Worm (Caenorhabditis elegans) whole organism, young adult: ENCODE results near the gene F25E5.8.
A peak's percentile ranks its signal among the peaks of the same experiment; 100 is the strongest.

Experiments used
- C17E4.6 ChIP-seq: fragments of 200-800 bp; sonication (Bioruptor generic); IDR thresholded peaks from 2 replicates; pipeline ENCODE4 v1.3.6; 2022; ENCODE audit warnings: missing genetic modification reagents, missing genetic modification characterization, missing compliant biosample characterization
- F33H1.4 ChIP-seq: fragments of 200-800 bp; sonication (Bioruptor generic); IDR thresholded peaks from 2 replicates; pipeline ENCODE4 v1.3.6; 2022; ENCODE audit warnings: missing genetic modification reagents, missing genetic modification characterization, missing compliant biosample characterization
- F37B4.10 ChIP-seq: fragments of 200-800 bp; sonication (Bioruptor generic); IDR thresholded peaks from 2 replicates; pipeline ENCODE4 v1.3.6; 2022; ENCODE audit warnings: missing genetic modification characterization, missing compliant biosample characterization
- F49E8.2 ChIP-seq: sonication (generic microtip); optimal IDR thresholded peaks from 3 replicates; lab custom pipeline; 2017; ENCODE audit warnings: missing genetic modification characterization, mild to moderate bottlenecking, missing compliant biosample characterization, antibody characterized with exemption, moderate library complexity; ENCODE audit not compliant: insufficient read depth
- F55B11.4 ChIP-seq: sonication (generic microtip); optimal IDR thresholded peaks from 2 replicates; lab custom pipeline; 2016; ENCODE audit warnings: missing compliant biosample characterization, missing genetic modification characterization, borderline replicate concordance; ENCODE audit not compliant: insufficient read depth
- F57C9.4 ChIP-seq: sonication (generic microtip); optimal IDR thresholded peaks from 2 replicates; lab custom pipeline; 2017; ENCODE audit warnings: mild to moderate bottlenecking, missing genetic modification characterization, missing compliant biosample characterization
- K11D2.4 ChIP-seq: fragments of 200-800 bp; sonication (Bioruptor generic); IDR thresholded peaks from 2 replicates; pipeline ENCODE4 v1.3.6; 2022; ENCODE audit warnings: missing genetic modification reagents, missing genetic modification characterization, missing compliant biosample characterization
- K12H6.12 ChIP-seq: fragments of 200-800 bp; sonication (Bioruptor generic); optimal IDR thresholded peaks from 2 replicates; lab custom pipeline; 2018; ENCODE audit warnings: mild to moderate bottlenecking, missing genetic modification characterization, missing compliant biosample characterization
- Y53F4B.3 ChIP-seq: fragments of 200-800 bp; sonication (Bioruptor generic); IDR thresholded peaks from 2 replicates; pipeline ENCODE4 v1.3.6; 2022; ENCODE audit warnings: missing genetic modification reagents, missing genetic modification characterization, missing compliant biosample characterization
- Y56A3A.18 ChIP-seq: fragments of 200-800 bp; sonication (Bioruptor generic); IDR thresholded peaks from 2 replicates; pipeline ENCODE4 v1.3.6; 2022; ENCODE audit warnings: missing genetic modification reagents, missing genetic modification characterization, missing compliant biosample characterization
- Y67H2A.10 ChIP-seq: fragments of 200-800 bp; sonication (Bioruptor generic); conservative IDR thresholded peaks from 2 replicates; pipeline ENCODE4 v1.3.6; 2022; ENCODE audit warnings: missing genetic modification reagents, missing genetic modification characterization, missing compliant biosample characterization
- ZK185.1 ChIP-seq: sonication (generic microtip); optimal IDR thresholded peaks from 2 replicates; lab custom pipeline; 2016; ENCODE audit warnings: mild to moderate bottlenecking, missing genetic modification characterization, missing compliant biosample characterization; ENCODE audit not compliant: poor library complexity, severe bottlenecking
- akir-1 ChIP-seq: fragments of 200-800 bp; sonication (Bioruptor generic); optimal IDR thresholded peaks from 2 replicates; lab custom pipeline; 2018; ENCODE audit warnings: mild to moderate bottlenecking, missing genetic modification characterization, moderate library complexity, missing compliant biosample characterization
- athp-1 ChIP-seq: sonication (generic microtip); optimal IDR thresholded peaks from 2 replicates; lab custom pipeline; 2017; ENCODE audit warnings: mild to moderate bottlenecking, missing genetic modification characterization, missing compliant biosample characterization
- attf-3 ChIP-seq: fragments of 200-800 bp; sonication (Bioruptor generic); conservative IDR thresholded peaks from 2 replicates; pipeline ENCODE4 v1.3.6; 2022; ENCODE audit warnings: missing genetic modification reagents, missing genetic modification characterization, missing compliant biosample characterization
- attf-5 ChIP-seq: fragments of 200-800 bp; sonication (Bioruptor generic); optimal IDR thresholded peaks from 2 replicates; lab custom pipeline; 2018; ENCODE audit warnings: mild to moderate bottlenecking, missing genetic modification characterization, missing compliant biosample characterization
- cebp-1 ChIP-seq, 2 experiments: fragments of 200-800 bp in 1 of 2; sonication (Bioruptor generic) in 1 of 2; sonication (generic microtip) in 1 of 2; IDR thresholded peaks in 1 of 2; optimal IDR thresholded peaks in 1 of 2; 2 replicates each; pipeline versions ENCODE4 v1.3.6 to Lab custom; 2017 to 2022; ENCODE audit warnings: missing compliant biosample characterization in 2 of 2, missing genetic modification characterization in 2 of 2, mild to moderate bottlenecking in 1 of 2, missing genetic modification reagents in 1 of 2, moderate library complexity in 1 of 2
- cebp-2 ChIP-seq: fragments of 200-800 bp; sonication (Bioruptor generic); IDR thresholded peaks from 2 replicates; pipeline ENCODE4 v1.3.6; 2022; ENCODE audit warnings: missing genetic modification characterization, missing compliant biosample characterization
- ceh-100 ChIP-seq: fragments of 200-800 bp; sonication (Bioruptor generic); IDR thresholded peaks from 2 replicates; pipeline ENCODE4 v1.3.6; 2022; ENCODE audit warnings: missing genetic modification reagents, missing genetic modification characterization, missing compliant biosample characterization
- ceh-91 ChIP-seq: fragments of 200-800 bp; sonication (Bioruptor generic); IDR thresholded peaks from 2 replicates; pipeline ENCODE4 v1.3.6; 2022; ENCODE audit warnings: missing genetic modification reagents, missing genetic modification characterization, missing compliant biosample characterization
- efl-1 ChIP-seq: fragments of 150-350 bp; optimal IDR thresholded peaks from 2 replicates; lab custom pipeline; 2014; ENCODE audit warnings: missing biosample characterization, missing genetic modification reagents, missing genetic modification characterization
- egl-18 ChIP-seq: fragments of 200-800 bp; sonication (Bioruptor generic); IDR thresholded peaks from 2 replicates; pipeline ENCODE4 v1.3.6; 2022; ENCODE audit warnings: missing genetic modification reagents, missing genetic modification characterization, missing compliant biosample characterization
- egrh-3 ChIP-seq: fragments of 200-800 bp; sonication (Bioruptor generic); IDR thresholded peaks from 2 replicates; pipeline ENCODE4 v1.3.6; 2022; ENCODE audit warnings: missing genetic modification reagents, missing genetic modification characterization, missing compliant biosample characterization
- hlh-12 ChIP-seq: sonication (generic microtip); optimal IDR thresholded peaks from 2 replicates; lab custom pipeline; 2016; ENCODE audit warnings: missing genetic modification characterization, missing compliant biosample characterization
- hlh-26 ChIP-seq: fragments of 200-800 bp; sonication (Bioruptor generic); conservative IDR thresholded peaks from 2 replicates; pipeline ENCODE4 v1.3.6; 2022; ENCODE audit warnings: missing genetic modification reagents, missing genetic modification characterization, missing compliant biosample characterization
- hmg-1.2 ChIP-seq: fragments of 200-800 bp; sonication (Bioruptor generic); IDR thresholded peaks from 2 replicates; pipeline ENCODE4 v1.3.6; 2022; ENCODE audit warnings: missing genetic modification reagents, missing genetic modification characterization, missing compliant biosample characterization
- hmg-20 ChIP-seq: fragments of 200-800 bp; sonication (Bioruptor generic); IDR thresholded peaks from 2 replicates; pipeline ENCODE4 v1.3.6; 2022; ENCODE audit warnings: missing genetic modification reagents, missing genetic modification characterization, missing compliant biosample characterization
- let-607 ChIP-seq, 2 experiments: fragments of 200-800 bp in 1 of 2; sonication (Bioruptor generic) in 1 of 2; sonication (generic microtip) in 1 of 2; optimal IDR thresholded peaks; 2 replicates each; lab custom pipeline; 2016 to 2018; ENCODE audit warnings: mild to moderate bottlenecking in 2 of 2, missing compliant biosample characterization in 2 of 2, missing genetic modification characterization in 2 of 2, moderate library complexity in 2 of 2, missing genotype in 1 of 2
- madf-6 ChIP-seq: fragments of 200-800 bp; sonication (Bioruptor generic); IDR thresholded peaks from 2 replicates; pipeline ENCODE4 v1.3.6; 2022; ENCODE audit warnings: missing genetic modification reagents, missing genetic modification characterization, missing compliant biosample characterization
- madf-8 ChIP-seq: fragments of 200-800 bp; sonication (Bioruptor generic); conservative IDR thresholded peaks from 2 replicates; pipeline ENCODE4 v1.3.6; 2022; ENCODE audit warnings: missing genetic modification reagents, missing genetic modification characterization, missing compliant biosample characterization
- mel-28 ChIP-seq: sonication (generic microtip); optimal IDR thresholded peaks from 2 replicates; lab custom pipeline; 2016; ENCODE audit warnings: borderline replicate concordance, mild to moderate bottlenecking, missing genetic modification characterization, missing compliant biosample characterization
- nfya-1 ChIP-seq: sonication (generic microtip); optimal IDR thresholded peaks from 2 replicates; lab custom pipeline; 2017; ENCODE audit warnings: antibody characterized with exemption, missing compliant biosample characterization, missing genetic modification characterization, borderline replicate concordance; ENCODE audit not compliant: insufficient read depth
- nhr-80 ChIP-seq: sonication (generic microtip); optimal IDR thresholded peaks from 2 replicates; lab custom pipeline; 2016; ENCODE audit warnings: missing genetic modification characterization, missing compliant biosample characterization
- rcor-1 ChIP-seq: fragments of 200-800 bp; sonication (Bioruptor generic); IDR thresholded peaks from 2 replicates; pipeline ENCODE4 v1.3.6; 2022; ENCODE audit warnings: missing genetic modification reagents, missing genetic modification characterization, missing compliant biosample characterization
- repo-1 ChIP-seq: sonication (generic microtip); optimal IDR thresholded peaks from 2 replicates; lab custom pipeline; 2017; ENCODE audit warnings: mild to moderate bottlenecking, missing genetic modification characterization, missing compliant biosample characterization
- snpc-4 ChIP-seq, 5 experiments: fragments of 150-350 bp in 1 of 5; sonication (generic microtip) in 4 of 5; optimal IDR thresholded peaks; 2 replicates each; lab custom pipeline; 2014 to 2018; ENCODE audit warnings: missing genetic modification characterization in 5 of 5, missing biosample characterization in 3 of 5, antibody characterized with exemption in 2 of 5, mild to moderate bottlenecking in 2 of 5, missing compliant biosample characterization in 2 of 5, missing genotype in 2 of 5, moderate library complexity in 2 of 5, missing genetic modification reagents in 1 of 5
- tbp1 ChIP-seq: fragments of 200-800 bp; sonication (Bioruptor generic); optimal IDR thresholded peaks from 2 replicates; lab custom pipeline; 2018; ENCODE audit warnings: mild to moderate bottlenecking, missing genetic modification characterization, missing compliant biosample characterization
- tbx-9 ChIP-seq: sonication (generic microtip); optimal IDR thresholded peaks from 2 replicates; lab custom pipeline; 2016; ENCODE audit warnings: borderline replicate concordance, missing genetic modification characterization, inconsistent platforms, missing compliant biosample characterization
- tlf-1 ChIP-seq: fragments of 200-800 bp; sonication (Bioruptor generic); optimal IDR thresholded peaks from 2 replicates; lab custom pipeline; 2018; ENCODE audit warnings: mild to moderate bottlenecking, missing genetic modification characterization, missing compliant biosample characterization
- unc-130 ChIP-seq: sonication (generic microtip); optimal IDR thresholded peaks from 2 replicates; lab custom pipeline; 2016; ENCODE audit warnings: missing genetic modification reagents, missing genetic modification characterization, missing compliant biosample characterization
- ztf-18 ChIP-seq: sonication (generic microtip); optimal IDR thresholded peaks from 2 replicates; lab custom pipeline; 2016; ENCODE audit warnings: missing genotype, mild to moderate bottlenecking, missing genetic modification characterization, missing compliant biosample characterization

Gene F25E5.8

DNA sequence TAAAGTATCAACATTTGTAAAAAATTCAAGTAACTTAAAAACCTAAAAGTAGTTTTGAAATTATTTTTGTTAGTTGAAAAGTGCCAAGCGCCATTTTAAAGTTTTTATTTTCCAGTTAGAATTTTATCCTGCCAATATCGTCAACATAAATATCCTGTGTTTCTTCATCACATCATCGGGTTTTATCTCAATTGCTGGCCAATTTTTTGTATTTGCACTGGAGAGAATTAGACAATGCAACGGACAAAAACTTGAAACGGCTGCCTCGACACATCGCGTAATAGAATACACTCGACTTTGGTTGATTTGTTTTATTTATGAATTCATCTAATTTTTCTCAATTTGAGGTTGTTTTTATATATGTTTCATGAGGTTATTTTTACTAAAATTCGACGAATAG, 19.3 kb downstream of the F25E5.8 start, which contains the start of gene F25E5.2:
F25E5.2 (plus strand) TSS at position 301 of the 400 bp plus-strand sequence.
- TF ChIP-seq Y53F4B.3 (GFP tag; lab: Robert Waterston, UW), result no peak
- no peak for TF ChIP-seq unc-130 (GFP tag; lab: Kevin White, UChicago)

DNA sequence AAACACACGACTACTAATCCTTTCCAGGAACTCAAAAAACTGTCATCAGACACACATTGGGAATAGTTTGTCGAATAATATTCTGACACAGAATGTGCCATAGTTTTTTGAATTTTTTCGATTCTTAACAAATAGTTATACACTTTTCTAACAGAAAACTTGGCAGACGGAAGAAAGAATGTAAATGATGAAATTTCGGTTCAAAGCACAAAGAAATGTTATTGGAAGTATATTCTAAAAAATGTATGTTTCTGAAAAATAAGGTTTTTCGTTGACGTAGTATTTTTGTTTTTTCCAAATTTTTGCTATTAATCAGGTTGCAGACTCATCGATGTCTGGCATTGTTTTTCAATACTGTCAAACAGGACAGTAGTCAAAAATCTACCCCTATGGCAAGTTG, 25.2 kb downstream of the F25E5.8 start, which contains the start of gene srh-92:
srh-92 (minus strand) TSS at position 101 of the 400 bp plus-strand sequence.
- TF ChIP-seq attf-5 (GFP tag; lab: Kevin White, UChicago), result no peak
- no peak for TF ChIP-seq K11D2.4 (GFP tag; lab: Robert Waterston, UW)
- TF ChIP-seq tbx-9, result no peak
- no peak for TF ChIP-seq F33H1.4 (GFP tag; lab: Robert Waterston, UW)
- TF ChIP-seq Y67H2A.10 (GFP tag; lab: Robert Waterston, UW), result no peak
- no peak for TF ChIP-seq akir-1 (GFP tag; lab: Kevin White, UChicago)
- no peak for TF ChIP-seq madf-8 (GFP tag; lab: Robert Waterston, UW)
- no peak for TF ChIP-seq C17E4.6 (GFP tag; lab: Robert Waterston, UW)
- no peak for TF ChIP-seq nfya-1
- TF ChIP-seq, all 124 proteins: peak for 0

ce11 chrV:7464696-7465095, 29.0 kb downstream of the F25E5.8 start, which contains the start of gene srh-89:
TSS of gene srh-89 (minus strand) at chrV:7464796.
- TF ChIP-seq let-607 (tag; optimal IDR thresholded peaks at IDR 0.05; lab: Kevin White, UChicago), result no peak
- no peak for TF ChIP-seq ceh-91
- no peak for TF ChIP-seq tbp1
- TF ChIP-seq rcor-1 (GFP tag; lab: Robert Waterston, UW), result no peak
- TF ChIP-seq hlh-12 (tag; lab: Kevin White, UChicago), result no peak
- no peak for TF ChIP-seq F57C9.4 (tag; lab: Kevin White, UChicago)
- TF ChIP-seq cebp-2 (GFP tag; lab: Robert Waterston, UW), result no peak
- TF ChIP-seq madf-6 (GFP tag; lab: Robert Waterston, UW), result no peak
- TF ChIP-seq, all 124 proteins: peak for 0

- no peak for TF ChIP-seq tlf-1
- no peak for TF ChIP-seq Y56A3A.18 (GFP tag; lab: Robert Waterston, UW)
- peak; percentile 67 for TF ChIP-seq efl-1 (GFP tag; lab: Kevin White, UChicago)
- TF ChIP-seq K12H6.12 (tag; lab: Kevin White, UChicago), result peak; percentile 10
- 0 out of 2 replicates have a peak, but pooled peaks have one; percentile 24 for TF ChIP-seq hmg-20
- no peak for TF ChIP-seq repo-1 (tag; lab: Kevin White, UChicago)
- no peak for TF ChIP-seq F55B11.4
- 0 out of 2 replicates have a peak, but pooled peaks have one; percentile 15 for TF ChIP-seq attf-3 (GFP tag; lab: Robert Waterston, UW)
- TF ChIP-seq nhr-80 (tag; lab: Kevin White, UChicago), result peak; percentile 60
- peak; percentile 49 for TF ChIP-seq ztf-18 (tag; lab: Kevin White, UChicago)
- TF ChIP-seq ZK185.1, result peak; percentile 50
- TF ChIP-seq cebp-1 (GFP tag; IDR thresholded peaks at IDR 0.05; lab: Robert Waterston, UW), result no peak
- TF ChIP-seq cebp-1 (tag; optimal IDR thresholded peaks at IDR 0.05; lab: Kevin White, UChicago), result no peak
- no peak for TF ChIP-seq F37B4.10 (GFP tag; lab: Robert Waterston, UW)
- 0 out of 2 replicates have a peak, but pooled peaks have one; percentile 34 for TF ChIP-seq egrh-3
- peak; percentile 91 for TF ChIP-seq attf-5 (GFP tag; lab: Kevin White, UChicago)
- TF ChIP-seq madf-8 (GFP tag; lab: Robert Waterston, UW), result peak; percentile 46
- 0 out of 2 replicates have a peak, but pooled peaks have one; percentile 32 for TF ChIP-seq rcor-1 (GFP tag; lab: Robert Waterston, UW)
- no peak for TF ChIP-seq egl-18 (GFP tag; lab: Robert Waterston, UW)
- 0 out of 2 replicates have a peak, but pooled peaks have one; percentile 27 for TF ChIP-seq ceh-100 (GFP tag; lab: Robert Waterston, UW)
- TF ChIP-seq mel-28 (tag; lab: Kevin White, UChicago), result no peak
- no peak for TF ChIP-seq snpc-4 (GFP tag; optimal IDR thresholded peaks at IDR 0.05; lab: Kevin White, UChicago)
- peak in 1 of 4 experiments; percentile 43 for TF ChIP-seq snpc-4 (tag; optimal IDR thresholded peaks at IDR 0.05; lab: Kevin White, UChicago)
- no peak for TF ChIP-seq F49E8.2 (tag; lab: Kevin White, UChicago)
- TF ChIP-seq hmg-1.2 (GFP tag; lab: Robert Waterston, UW), result peak; percentile 69
- no peak for TF ChIP-seq hlh-26 (GFP tag; lab: Robert Waterston, UW)
- TF ChIP-seq athp-1 (tag; lab: Kevin White, UChicago), result peak; percentile 61
These were observed 29.8 kb downstream of the F25E5.8 start, which contains the start of gene F25E5.1 for ce11 chrV:7465509-7465908. TSS of gene F25E5.1 (plus strand) at chrV:7465884.
